Worm (Caenorhabditis elegans): Measurements from ENCODE around the gene sos-1.

The sos-1 gene

ce11 chrV:4518657-4519056 lies 30.4 kb downstream of the sos-1 start:
- TF ChIP-seq scrt-1 (GFP tag; IDR thresholded peaks at IDR 0.05) = no peak
- no peak for TF ChIP-seq pes-1 (GFP tag; IDR thresholded peaks at IDR 0.05)
- no peak for TF ChIP-seq aly-1 (tag; optimal IDR thresholded peaks at IDR 0.05)
- TF ChIP-seq hnd-1 (tag; optimal IDR thresholded peaks at IDR 0.05) = no peak
- TF ChIP-seq tra-4 (tag; optimal IDR thresholded peaks at IDR 0.05) = no peak
- no peak for TF ChIP-seq ets-7 (tag; optimal IDR thresholded peaks at IDR 0.05)
- TF ChIP-seq flt-1 (GFP tag; IDR thresholded peaks at IDR 0.05) = no peak
- TF ChIP-seq F13C5.2 (tag; optimal IDR thresholded peaks at IDR 0.05) = no peak

ce11 chrV:4512733-4513132 lies 36.4 kb downstream of the sos-1 start, which contains the start of gene T28F12.1:
T28F12.1 (plus strand) TSS chrV:4513033.
- TF ChIP-seq ceh-36 (tag; optimal IDR thresholded peaks at IDR 0.05) (no peak), ets-7 (tag; optimal IDR thresholded peaks at IDR 0.05) (no peak), ama-1 (optimal IDR thresholded peaks at IDR 0.05) (no peak), aly-1 (tag; optimal IDR thresholded peaks at IDR 0.05) (no peak), scrt-1 (GFP tag; IDR thresholded peaks at IDR 0.05) (no peak), B0310.2 (tag; optimal IDR thresholded peaks at IDR 0.05) (no peak), flt-1 (GFP tag; IDR thresholded peaks at IDR 0.05) (no peak), pes-1 (GFP tag; IDR thresholded peaks at IDR 0.05) (no peak), hmbx-1 (tag; optimal IDR thresholded peaks at IDR 0.05) (no peak), sea-1 (GFP tag; conservative IDR thresholded peaks at IDR 0.05) (no peak), F13C5.2 (tag; optimal IDR thresholded peaks at IDR 0.05) (no peak), hmg-4 (GFP tag; optimal IDR thresholded peaks at IDR 0.05) (no peak), tra-4 (tag; optimal IDR thresholded peaks at IDR 0.05) (no peak), ceh-13 (GFP tag; optimal IDR thresholded peaks at IDR 0.05) (no peak), tbx-11 (GFP tag; IDR thresholded peaks at IDR 0.05) (no peak)

ce11 chrV:4510351-4510750 lies 38.7 kb downstream of the sos-1 start:
- no peak for TF ChIP-seq ama-1 (optimal IDR thresholded peaks at IDR 0.05)
- TF ChIP-seq ceh-36 (tag; optimal IDR thresholded peaks at IDR 0.05) = peak; percentile 69
- TF ChIP-seq tbx-37 (GFP tag; conservative IDR thresholded peaks at IDR 0.05) = no peak
- TF ChIP-seq tbx-11 (GFP tag; IDR thresholded peaks at IDR 0.05) = no peak
- TF ChIP-seq ceh-13 (GFP tag; optimal IDR thresholded peaks at IDR 0.05) = no peak
- no peak for TF ChIP-seq ets-7 (tag; optimal IDR thresholded peaks at IDR 0.05)
- TF ChIP-seq flt-1 (GFP tag; IDR thresholded peaks at IDR 0.05) = no peak
- no peak for TF ChIP-seq aly-1 (tag; optimal IDR thresholded peaks at IDR 0.05)

- TF ChIP-seq ama-1 (optimal IDR thresholded peaks at IDR 0.05) = no peak
- no peak for TF ChIP-seq F13C5.2 (tag; optimal IDR thresholded peaks at IDR 0.05)
- no peak for TF ChIP-seq pes-1 (GFP tag; IDR thresholded peaks at IDR 0.05)
- TF ChIP-seq scrt-1 (GFP tag; IDR thresholded peaks at IDR 0.05) = no peak
- no peak for TF ChIP-seq hnd-1 (tag; optimal IDR thresholded peaks at IDR 0.05)
- TF ChIP-seq ets-7 (tag; optimal IDR thresholded peaks at IDR 0.05) = no peak
- no peak for TF ChIP-seq flt-1 (GFP tag; IDR thresholded peaks at IDR 0.05)
- TF ChIP-seq tra-4 (tag; optimal IDR thresholded peaks at IDR 0.05) = no peak
Observed at ce11 chrV:4509319-4509937, 39.7 kb downstream of the sos-1 start.

- TF ChIP-seq aly-1 (tag; optimal IDR thresholded peaks at IDR 0.05) (no peak), tbx-37 (GFP tag; conservative IDR thresholded peaks at IDR 0.05) (no peak), scrt-1 (GFP tag; IDR thresholded peaks at IDR 0.05) (no peak), ceh-36 (tag; optimal IDR thresholded peaks at IDR 0.05) (no peak), ets-7 (tag; optimal IDR thresholded peaks at IDR 0.05) (no peak), B0310.2 (tag; optimal IDR thresholded peaks at IDR 0.05) (no peak), tbx-11 (GFP tag; IDR thresholded peaks at IDR 0.05) (no peak), ama-1 (optimal IDR thresholded peaks at IDR 0.05) (no peak), hnd-1 (tag; optimal IDR thresholded peaks at IDR 0.05) (no peak), flt-1 (GFP tag; IDR thresholded peaks at IDR 0.05) (no peak), sea-1 (GFP tag; conservative IDR thresholded peaks at IDR 0.05) (no peak), hmg-4 (GFP tag; optimal IDR thresholded peaks at IDR 0.05) (no peak)
Observed at ce11 chrV:4508772-4509171, 40.3 kb downstream of the sos-1 start.

ce11 chrV:4507836-4508462 lies 41.1 kb downstream of the sos-1 start:
- TF ChIP-seq F13C5.2 (tag; optimal IDR thresholded peaks at IDR 0.05) (peak; percentile 8), ceh-36 (tag; optimal IDR thresholded peaks at IDR 0.05) (no peak), aly-1 (tag; optimal IDR thresholded peaks at IDR 0.05) (no peak), hmg-4 (GFP tag; optimal IDR thresholded peaks at IDR 0.05) (peak; percentile 64), hmbx-1 (tag; optimal IDR thresholded peaks at IDR 0.05) (no peak), sea-1 (GFP tag; conservative IDR thresholded peaks at IDR 0.05) (no peak)

ce11 chrV:4507129-4507528 lies 42.0 kb downstream of the sos-1 start:
- TF ChIP-seq tbx-37 (GFP tag; conservative IDR thresholded peaks at IDR 0.05) (no peak), ceh-36 (tag; optimal IDR thresholded peaks at IDR 0.05) (peak; percentile 13)

ce11 chrV:4506681-4507080 lies 42.4 kb downstream of the sos-1 start:
- no peak for TF ChIP-seq tra-4 (tag; optimal IDR thresholded peaks at IDR 0.05)
- no peak for TF ChIP-seq ceh-36 (tag; optimal IDR thresholded peaks at IDR 0.05)
- no peak for TF ChIP-seq sea-1 (GFP tag; conservative IDR thresholded peaks at IDR 0.05)
- TF ChIP-seq ets-7 (tag; optimal IDR thresholded peaks at IDR 0.05) = no peak
- TF ChIP-seq tbx-37 (GFP tag; conservative IDR thresholded peaks at IDR 0.05) = no peak
- TF ChIP-seq tbx-11 (GFP tag; IDR thresholded peaks at IDR 0.05) = no peak
- TF ChIP-seq ama-1 (optimal IDR thresholded peaks at IDR 0.05) = no peak
- TF ChIP-seq hmbx-1 (tag; optimal IDR thresholded peaks at IDR 0.05) = no peak
- TF ChIP-seq pes-1 (GFP tag; IDR thresholded peaks at IDR 0.05) = no peak
- no peak for TF ChIP-seq ceh-13 (GFP tag; optimal IDR thresholded peaks at IDR 0.05)
- TF ChIP-seq B0310.2 (tag; optimal IDR thresholded peaks at IDR 0.05) = no peak
- no peak for TF ChIP-seq hmg-4 (GFP tag; optimal IDR thresholded peaks at IDR 0.05)
- no peak for TF ChIP-seq hnd-1 (tag; optimal IDR thresholded peaks at IDR 0.05)
- no peak for TF ChIP-seq scrt-1 (GFP tag; IDR thresholded peaks at IDR 0.05)
- no peak for TF ChIP-seq flt-1 (GFP tag; IDR thresholded peaks at IDR 0.05)
- no peak for TF ChIP-seq aly-1 (tag; optimal IDR thresholded peaks at IDR 0.05)
- TF ChIP-seq F13C5.2 (tag; optimal IDR thresholded peaks at IDR 0.05) = no peak

Data from whole organism, early embryonic.